Fruit fly (Drosophila melanogaster) whole organism, pupa: ENCODE measurements around the gene CG31176.

Source experiments
- CG10348 ChIP-seq: fragments of 200-800 bp; sonication (Bioruptor generic); IDR thresholded peaks from 2 replicates; pipeline ENCODE4 v1.3.6; 2022; ENCODE audit warnings: missing biosample characterization, missing genetic modification characterization
- CG15710 ChIP-seq: fragments of 200-800 bp; sonication (Bioruptor generic); optimal IDR thresholded peaks from 2 replicates; lab custom pipeline; 2018; ENCODE audit warnings: missing biosample characterization, mild to moderate bottlenecking, missing genetic modification characterization, moderate library complexity
- CG8301 ChIP-seq: fragments of 200-800 bp; sonication (Bioruptor generic); optimal IDR thresholded peaks from 2 replicates; lab custom pipeline; 2018; ENCODE audit warnings: missing biosample characterization, mild to moderate bottlenecking, missing genetic modification characterization
- CG9948 ChIP-seq: fragments of 200-800 bp; sonication (Bioruptor generic); optimal IDR thresholded peaks from 2 replicates; lab custom pipeline; 2018; ENCODE audit warnings: missing biosample characterization, mild to moderate bottlenecking, missing genetic modification characterization, moderate library complexity
- EcR ChIP-seq: fragments of 200-800 bp; sonication (Bioruptor generic); optimal IDR thresholded peaks from 3 replicates; lab custom pipeline; 2019; ENCODE audit warnings: missing biosample characterization, missing genetic modification characterization, mild to moderate bottlenecking, moderate library complexity, missing genetic modification reagents
- Pif1A ChIP-seq: fragments of 200-800 bp; sonication (Bioruptor generic); optimal IDR thresholded peaks from 3 replicates; lab custom pipeline; 2016; ENCODE audit warnings: missing biosample characterization, missing genetic modification characterization
- Pif1B ChIP-seq: fragments of 200-800 bp; sonication (Bioruptor generic); optimal IDR thresholded peaks from 3 replicates; lab custom pipeline; 2016; ENCODE audit warnings: missing biosample characterization, missing genetic modification characterization
- gl ChIP-seq: fragments of 200-800 bp; sonication (Bioruptor generic); optimal IDR thresholded peaks from 2 replicates; lab custom pipeline; 2018; ENCODE audit warnings: missing biosample characterization, mild to moderate bottlenecking, missing genetic modification characterization

dm6 chr3R:21631757-21632473 is 87.5 kb downstream of the CG31176 start:
- TF ChIP-seq Pif1A (GFP tag; lab: Kevin White, UChicago) = no peak
- no peak for TF ChIP-seq CG15710 (tag; lab: Kevin White, UChicago)
- no peak for TF ChIP-seq Pif1B
- no peak for TF ChIP-seq EcR (GFP tag; lab: Kevin White, UChicago)
- TF ChIP-seq CG10348 (GFP tag; lab: Robert Waterston, UW) = no peak
- no peak for TF ChIP-seq CG9948 (tag; lab: Kevin White, UChicago)
- no peak for TF ChIP-seq gl (tag; lab: Kevin White, UChicago)
- no peak for TF ChIP-seq CG8301 (tag; lab: Kevin White, UChicago)
